Worm (Caenorhabditis elegans) whole organism, L4 larva: ENCODE results near the gene rbm-28.

ENCODE experiments used
- ceh-32 ChIP-seq: sonication (generic microtip); optimal IDR thresholded peaks from 2 replicates; lab custom pipeline; 2016; ENCODE audit warnings: mild to moderate bottlenecking, missing genetic modification characterization, missing compliant biosample characterization; ENCODE audit not compliant: poor library complexity
- nhr-11 ChIP-seq: fragments of 150-350 bp; optimal IDR thresholded peaks from 2 replicates; lab custom pipeline; 2014; ENCODE audit warnings: missing biosample characterization, missing genetic modification characterization

ce11 chrII:14825413-14825812 is 31.6 kb upstream of the rbm-28 start:
- TF ChIP-seq ceh-32 (tag; lab: Kevin White, UChicago) (no peak), nhr-11 (tag; lab: Kevin White, UChicago) (no peak)
